Worm (Caenorhabditis elegans) whole organism, L4 larva: ENCODE results near the gene C04E12.5.

Source experiments
- T20F7.1 ChIP-seq: fragments of 200-800 bp; sonication (Bioruptor generic); optimal IDR thresholded peaks from 2 replicates; lab custom pipeline; 2018; ENCODE audit warnings: mild to moderate bottlenecking, missing genetic modification characterization, missing compliant biosample characterization
- Y48G9A.11 ChIP-seq: fragments of 200-800 bp; sonication (Bioruptor generic); IDR thresholded peaks from 2 replicates; pipeline ENCODE4 v1.3.6; 2022; ENCODE audit warnings: missing genetic modification reagents, missing genetic modification characterization, missing compliant biosample characterization
- ZK337.2 ChIP-seq: fragments of 200-800 bp; sonication (Bioruptor generic); IDR thresholded peaks from 2 replicates; pipeline ENCODE4 v1.3.6; 2022; ENCODE audit warnings: missing genetic modification reagents, missing genetic modification characterization, missing compliant biosample characterization
- aly-2 ChIP-seq: sonication (generic microtip); optimal IDR thresholded peaks from 2 replicates; lab custom pipeline; 2018; ENCODE audit warnings: missing biosample characterization, missing genetic modification characterization
- ama-1 ChIP-seq: fragments of 150-350 bp; optimal IDR thresholded peaks from 2 replicates; lab custom pipeline; 2014; ENCODE audit warnings: inconsistent platforms, mixed read lengths
- dpl-1 ChIP-seq: fragments of 150-350 bp; optimal IDR thresholded peaks from 2 replicates; lab custom pipeline; 2014; ENCODE audit warnings: missing biosample characterization, missing genetic modification reagents, missing genetic modification characterization
- dve-1 ChIP-seq: sonication (generic microtip); optimal IDR thresholded peaks from 2 replicates; lab custom pipeline; 2017; ENCODE audit warnings: antibody characterized with exemption, mild to moderate bottlenecking, missing genetic modification characterization, missing compliant biosample characterization; ENCODE audit not compliant: insufficient read depth
- fkh-10 ChIP-seq: fragments of 150-350 bp; optimal IDR thresholded peaks from 2 replicates; lab custom pipeline; 2014; ENCODE audit warnings: missing biosample characterization, missing genetic modification reagents, missing genetic modification characterization
- mep-1 ChIP-seq: fragments of 150-350 bp; sonication (generic microtip); optimal IDR thresholded peaks from 3 replicates; lab custom pipeline; 2014; ENCODE audit warnings: missing biosample characterization, missing genetic modification characterization
- nhr-10 ChIP-seq: fragments of 150-350 bp; optimal IDR thresholded peaks from 2 replicates; lab custom pipeline; 2014; ENCODE audit warnings: missing biosample characterization, missing genetic modification characterization
- pha-4 ChIP-seq, 2 experiments: fragments of 150-350 bp in 1 of 2; fragments of 200-800 bp in 1 of 2; sonication (Bioruptor generic) in 1 of 2; IDR thresholded peaks in 1 of 2; optimal IDR thresholded peaks in 1 of 2; 2 replicates each; pipeline versions ENCODE4 v1.3.6 to Lab custom; 2014 to 2022; ENCODE audit warnings: missing genetic modification characterization in 2 of 2, missing genetic modification reagents in 2 of 2, missing biosample characterization in 1 of 2, missing compliant biosample characterization in 1 of 2
- pqm-1 ChIP-seq: sonication (generic microtip); optimal IDR thresholded peaks from 2 replicates; lab custom pipeline; 2017; ENCODE audit warnings: missing biosample characterization, missing genetic modification characterization
- sdz-12 ChIP-seq: fragments of 200-800 bp; sonication (Bioruptor generic); optimal IDR thresholded peaks from 2 replicates; lab custom pipeline; 2018; ENCODE audit warnings: mild to moderate bottlenecking, missing genetic modification characterization, missing compliant biosample characterization
- ztf-11 ChIP-seq: fragments of 150-350 bp; optimal IDR thresholded peaks from 2 replicates; lab custom pipeline; 2014; ENCODE audit warnings: missing biosample characterization, missing genetic modification characterization

ce11 chrV:3388299-3388698 lies 29.9 kb downstream of the C04E12.5 start:
- TF ChIP-seq dve-1 (no peak), aly-2 (tag; lab: Kevin White, UChicago) (no peak), dpl-1 (GFP tag; lab: Kevin White, UChicago) (no peak), pqm-1 (tag; lab: Kevin White, UChicago) (peak; percentile 1), fkh-10 (GFP tag; lab: Kevin White, UChicago) (no peak), mep-1 (tag; lab: Kevin White, UChicago) (no peak), ztf-11 (tag; lab: Kevin White, UChicago) (no peak), pha-4 (GFP tag; IDR thresholded peaks at IDR 0.05; lab: Robert Waterston, UW) (no peak), pha-4 (tag; optimal IDR thresholded peaks at IDR 0.05; lab: Kevin White, UChicago) (peak; percentile 40), T20F7.1 (GFP tag; lab: Kevin White, UChicago) (no peak), nhr-10 (no peak), ZK337.2 (GFP tag; lab: Robert Waterston, UW) (no peak), Y48G9A.11 (GFP tag; lab: Robert Waterston, UW) (no peak), sdz-12 (no peak), ama-1 (no peak)
